Worm (Caenorhabditis elegans) whole organism, L1 larva: Measurements from ENCODE around the gene fum-1.

Source experiments
- F16B12.6 ChIP-seq: fragments of 150-350 bp; optimal IDR thresholded peaks from 2 replicates; lab custom pipeline; 2014; ENCODE audit warnings: missing biosample characterization, missing genetic modification characterization
- Y116A8C.19 ChIP-seq: sonication (generic microtip); optimal IDR thresholded peaks from 2 replicates; lab custom pipeline; 2016; ENCODE audit warnings: missing compliant biosample characterization, missing genetic modification characterization, borderline replicate concordance
- aha-1 ChIP-seq: fragments of 150-350 bp; optimal IDR thresholded peaks from 2 replicates; lab custom pipeline; 2014; ENCODE audit warnings: missing biosample characterization, missing genetic modification characterization
- alr-1 ChIP-seq: fragments of 200-800 bp; sonication (Bioruptor generic); optimal IDR thresholded peaks from 2 replicates; lab custom pipeline; 2018; ENCODE audit warnings: borderline replicate concordance, mild to moderate bottlenecking, missing genetic modification characterization, missing compliant biosample characterization
- ama-1 ChIP-seq: fragments of 150-350 bp; optimal IDR thresholded peaks from 2 replicates; lab custom pipeline; 2014
- blmp-1 ChIP-seq: fragments of 150-350 bp; optimal IDR thresholded peaks from 2 replicates; lab custom pipeline; 2014; ENCODE audit warnings: missing biosample characterization, missing genetic modification characterization
- ceh-8 ChIP-seq: fragments of 200-800 bp; sonication (Bioruptor generic); optimal IDR thresholded peaks from 2 replicates; lab custom pipeline; 2018; ENCODE audit warnings: mild to moderate bottlenecking, missing genetic modification characterization, moderate library complexity, missing compliant biosample characterization
- ceh-88 ChIP-seq: fragments of 200-800 bp; sonication (Bioruptor generic); IDR thresholded peaks from 2 replicates; pipeline ENCODE4 v1.3.6; 2022; ENCODE audit warnings: missing genetic modification characterization, missing compliant biosample characterization
- ces-1 ChIP-seq: fragments of 150-350 bp; optimal IDR thresholded peaks from 2 replicates; lab custom pipeline; 2014; ENCODE audit warnings: missing biosample characterization, missing genetic modification reagents, missing genetic modification characterization
- dpl-1 ChIP-seq, 3 experiments: fragments of 150-350 bp in 2 of 3; sonication (generic microtip) in 1 of 3; optimal IDR thresholded peaks; 2 replicates each; lab custom pipeline; 2014 to 2017; ENCODE audit warnings: missing biosample characterization in 3 of 3, missing genetic modification characterization in 3 of 3, missing genetic modification reagents in 3 of 3
- dsc-1 ChIP-seq: sonication (generic microtip); optimal IDR thresholded peaks from 2 replicates; lab custom pipeline; 2016; ENCODE audit warnings: mild to moderate bottlenecking, missing genetic modification characterization, missing compliant biosample characterization
- efl-1 ChIP-seq, 4 experiments: fragments of 150-350 bp; optimal IDR thresholded peaks in 3 of 4; peaks in 1 of 4; 1 replicate in 1 of 4; 2 replicates in 3 of 4; lab custom pipeline; 2014; ENCODE audit warnings: missing biosample characterization in 2 of 4, missing genetic modification characterization in 2 of 4, missing genetic modification reagents in 2 of 4
- egl-27 ChIP-seq, 2 experiments: fragments of 150-350 bp in 1 of 2; sonication (generic microtip); optimal IDR thresholded peaks; 3 replicates each; lab custom pipeline; 2017 to 2018; ENCODE audit warnings: missing biosample characterization in 2 of 2, missing genetic modification characterization in 2 of 2, missing genetic modification reagents in 2 of 2
- elt-3 ChIP-seq, 6 experiments: fragments of 150-350 bp in 1 of 6; sonication (generic microtip); optimal IDR thresholded peaks; 2 replicates each; lab custom pipeline; 2017 to 2018; ENCODE audit warnings: missing biosample characterization in 6 of 6, missing genetic modification characterization in 6 of 6, inconsistent platforms in 1 of 6
- fkh-10 ChIP-seq: sonication (generic microtip); optimal IDR thresholded peaks from 2 replicates; lab custom pipeline; 2017; ENCODE audit warnings: missing biosample characterization, missing genetic modification reagents, missing genetic modification characterization
- fkh-4 ChIP-seq: sonication (generic microtip); optimal IDR thresholded peaks from 2 replicates; lab custom pipeline; 2016; ENCODE audit warnings: missing compliant biosample characterization, missing genetic modification characterization, borderline replicate concordance
- fos-1 ChIP-seq: fragments of 150-350 bp; optimal IDR thresholded peaks from 2 replicates; lab custom pipeline; 2014; ENCODE audit warnings: missing biosample characterization, missing genetic modification characterization
- hlh-17 ChIP-seq: fragments of 200-800 bp; sonication (Bioruptor generic); optimal IDR thresholded peaks from 2 replicates; lab custom pipeline; 2018; ENCODE audit warnings: missing genetic modification characterization, mild to moderate bottlenecking, missing compliant biosample characterization, moderate library complexity, borderline replicate concordance
- hpl-2 ChIP-seq: fragments of 150-350 bp; optimal IDR thresholded peaks from 2 replicates; lab custom pipeline; 2014; ENCODE audit warnings: missing biosample characterization, missing genetic modification reagents, missing genetic modification characterization
- irx-1 ChIP-seq: sonication (generic microtip); optimal IDR thresholded peaks from 2 replicates; lab custom pipeline; 2016; ENCODE audit warnings: missing genetic modification characterization, missing compliant biosample characterization
- isw-1 ChIP-seq: fragments of 200-800 bp; sonication (Bioruptor generic); IDR thresholded peaks from 2 replicates; pipeline ENCODE4 v1.3.6; 2022; ENCODE audit warnings: missing genetic modification characterization, missing compliant biosample characterization
- jun-1 ChIP-seq: fragments of 150-350 bp; optimal IDR thresholded peaks from 2 replicates; lab custom pipeline; 2014; ENCODE audit warnings: missing biosample characterization, missing genetic modification reagents, missing genetic modification characterization
- lin-13 ChIP-seq: fragments of 150-350 bp; optimal IDR thresholded peaks from 2 replicates; lab custom pipeline; 2014; ENCODE audit warnings: missing biosample characterization, missing genetic modification reagents, missing genetic modification characterization
- lin-14 ChIP-seq: fragments of 200-800 bp; sonication (Bioruptor generic); optimal IDR thresholded peaks from 2 replicates; lab custom pipeline; 2018; ENCODE audit warnings: mild to moderate bottlenecking, missing genetic modification characterization, moderate library complexity, missing compliant biosample characterization
- lin-15B ChIP-seq: fragments of 150-350 bp; sonication (generic microtip); optimal IDR thresholded peaks from 3 replicates; lab custom pipeline; 2014; ENCODE audit warnings: missing biosample characterization, missing genetic modification characterization
- lin-35 ChIP-seq, 2 experiments: fragments of 150-350 bp; optimal IDR thresholded peaks; 2 replicates each; lab custom pipeline; 2014; ENCODE audit warnings: missing biosample characterization in 2 of 2, missing genetic modification characterization in 2 of 2, missing genetic modification reagents in 2 of 2
- lir-3 ChIP-seq: sonication (generic microtip); optimal IDR thresholded peaks from 2 replicates; lab custom pipeline; 2016; ENCODE audit warnings: mild to moderate bottlenecking, missing genetic modification characterization, moderate library complexity, missing compliant biosample characterization; ENCODE audit not compliant: poor library complexity
- mef-2 ChIP-seq: fragments of 150-350 bp; optimal IDR thresholded peaks from 2 replicates; lab custom pipeline; 2014; ENCODE audit warnings: missing biosample characterization, missing genetic modification characterization
- mep-1 ChIP-seq: fragments of 150-350 bp; optimal IDR thresholded peaks from 2 replicates; lab custom pipeline; 2014; ENCODE audit warnings: missing biosample characterization, missing genetic modification characterization
- nhr-11 ChIP-seq: fragments of 150-350 bp; optimal IDR thresholded peaks from 2 replicates; lab custom pipeline; 2014; ENCODE audit warnings: missing biosample characterization, missing genetic modification characterization
- nhr-19 ChIP-seq: fragments of 200-800 bp; sonication (Bioruptor generic); conservative IDR thresholded peaks from 2 replicates; pipeline ENCODE4 v1.3.6; 2022; ENCODE audit warnings: missing genetic modification characterization, missing compliant biosample characterization
- nhr-47 ChIP-seq: sonication (generic microtip); optimal IDR thresholded peaks from 2 replicates; lab custom pipeline; 2016; ENCODE audit warnings: mild to moderate bottlenecking, missing genetic modification characterization, moderate library complexity, missing compliant biosample characterization
- nhr-71 ChIP-seq: sonication (generic microtip); optimal IDR thresholded peaks from 2 replicates; lab custom pipeline; 2016; ENCODE audit warnings: mild to moderate bottlenecking, missing genetic modification characterization, moderate library complexity, missing compliant biosample characterization
- nhr-84 ChIP-seq: sonication (generic microtip); optimal IDR thresholded peaks from 2 replicates; lab custom pipeline; 2017; ENCODE audit warnings: missing biosample characterization, missing genetic modification characterization
- nhr-85 ChIP-seq: sonication (generic microtip); peaks from one replicate; lab custom pipeline; 2016; ENCODE audit warnings: missing genetic modification characterization, inconsistent platforms, missing compliant biosample characterization
- pag-3 ChIP-seq: sonication (generic microtip); optimal IDR thresholded peaks from 2 replicates; lab custom pipeline; 2017; ENCODE audit warnings: missing genetic modification characterization, mild to moderate bottlenecking, missing compliant biosample characterization, antibody characterized with exemption, borderline replicate concordance; ENCODE audit not compliant: insufficient read depth
- skn-1 ChIP-seq: fragments of 150-350 bp; optimal IDR thresholded peaks from 2 replicates; lab custom pipeline; 2014; ENCODE audit warnings: missing biosample characterization, missing genetic modification characterization
- snu-23 ChIP-seq: sonication (generic microtip); optimal IDR thresholded peaks from 2 replicates; lab custom pipeline; 2016; ENCODE audit warnings: missing genetic modification characterization, missing compliant biosample characterization
- sptf-1 ChIP-seq: fragments of 150-350 bp; optimal IDR thresholded peaks from 2 replicates; lab custom pipeline; 2014; ENCODE audit warnings: missing biosample characterization, missing genetic modification characterization
- sup-37 ChIP-seq: fragments of 200-800 bp; sonication (Bioruptor generic); optimal IDR thresholded peaks from 2 replicates; lab custom pipeline; 2018; ENCODE audit warnings: mild to moderate bottlenecking, missing genetic modification characterization, missing compliant biosample characterization
- unc-130 ChIP-seq: fragments of 150-350 bp; optimal IDR thresholded peaks from 2 replicates; lab custom pipeline; 2017; ENCODE audit warnings: missing biosample characterization, missing genetic modification characterization, inconsistent platforms
- unc-86 ChIP-seq: sonication (generic microtip); optimal IDR thresholded peaks from 2 replicates; lab custom pipeline; 2016; ENCODE audit warnings: missing genetic modification characterization, missing compliant biosample characterization
- zag-1 ChIP-seq: fragments of 150-350 bp; optimal IDR thresholded peaks from 2 replicates; lab custom pipeline; 2014; ENCODE audit warnings: missing biosample characterization, missing genetic modification characterization

The fum-1 gene

DNA sequence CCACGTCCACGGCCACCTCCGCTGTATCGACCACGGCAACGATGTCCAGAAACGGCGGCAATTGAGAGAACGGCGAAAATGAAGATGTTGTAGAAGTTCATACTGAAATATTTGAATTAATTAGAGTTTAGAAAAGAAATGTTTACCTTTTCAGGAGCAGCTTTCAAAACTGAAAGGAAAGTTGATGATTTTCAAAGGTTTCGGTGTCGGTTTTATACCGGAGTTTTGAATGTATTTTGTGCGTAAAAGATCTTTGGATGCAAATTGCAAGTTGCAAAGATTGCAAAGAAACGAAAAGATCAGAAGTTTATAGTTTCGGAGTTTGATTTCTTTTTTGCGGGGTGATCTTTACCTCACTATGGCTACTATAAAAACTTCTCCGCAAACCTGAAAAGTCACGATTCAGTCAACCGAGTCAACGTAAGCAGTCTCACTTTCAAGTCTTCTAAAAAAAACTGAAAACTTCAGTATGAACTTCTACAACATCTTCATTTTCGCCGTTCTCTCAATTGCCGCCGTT, 6.5 kb upstream of the fum-1 start, which contains the start of the genes fipr-19 and fipr-18:
Gene fipr-19 (minus strand): TSS at position 101 of the 520 bp plus-strand sequence.
Gene fipr-18 (plus strand): TSS at position 470 of the 520 bp plus-strand sequence.
- TF ChIP-seq fkh-4 (tag; lab: Kevin White, UChicago) (no peak), pag-3 (tag; lab: Kevin White, UChicago) (no peak), ceh-8 (GFP tag; lab: Kevin White, UChicago) (no peak), irx-1 (tag; lab: Kevin White, UChicago) (no peak), hlh-17 (no peak), mef-2 (no peak), unc-86 (tag; lab: Kevin White, UChicago) (no peak), nhr-84 (tag; lab: Kevin White, UChicago) (no peak), nhr-71 (tag; lab: Kevin White, UChicago) (no peak), nhr-47 (tag; lab: Kevin White, UChicago) (no peak)

DNA sequence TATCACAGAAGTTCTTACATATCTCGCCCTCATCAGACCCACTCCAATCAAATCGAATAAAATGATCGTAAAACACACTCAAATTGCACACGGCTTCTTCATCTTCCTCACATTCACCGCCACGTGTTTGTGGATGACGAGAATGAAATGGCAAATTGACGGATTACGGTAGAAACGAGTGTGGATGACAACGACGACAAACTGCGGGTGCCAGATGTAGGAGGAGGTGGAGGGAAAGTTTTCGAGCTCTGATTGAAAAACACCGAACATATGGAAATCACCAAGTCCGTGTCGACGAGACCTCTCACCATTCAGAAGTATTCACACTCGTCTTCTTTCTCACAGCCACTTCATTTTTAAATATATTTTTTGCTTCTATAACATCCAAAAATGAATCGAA, 5.4 kb upstream of the fum-1 start, which contains the start of gene mls-1:
Gene mls-1 (plus strand): TSS at position 324 of the 400 bp plus-strand sequence.
- no peak for TF ChIP-seq lin-13 (GFP tag; lab: Kevin White, UChicago)
- peak; percentile 83 for TF ChIP-seq dsc-1 (tag; lab: Kevin White, UChicago)
- TF ChIP-seq, all 84 proteins: peak for 1

DNA sequence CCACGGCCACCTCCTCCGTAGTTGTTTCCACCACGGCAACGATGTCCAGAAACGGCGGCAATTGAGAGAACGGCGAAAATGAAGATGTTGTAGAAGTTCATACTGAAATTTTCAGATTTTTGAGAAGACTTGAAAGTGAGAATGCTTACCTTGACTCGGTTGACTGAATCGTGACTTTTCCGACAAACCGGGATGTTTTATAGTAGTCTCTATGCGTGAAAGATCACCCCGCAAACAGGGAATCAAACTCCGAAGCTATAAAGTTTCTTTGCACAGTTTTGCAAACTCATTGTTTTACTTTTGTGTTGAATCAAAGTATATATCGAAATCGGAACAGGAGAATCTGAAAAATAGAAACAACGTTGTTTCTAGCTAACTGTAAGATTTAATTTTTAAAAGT, 3.1 kb upstream of the fum-1 start, which contains the start of gene fipr-20:
Gene fipr-20 (minus strand): TSS at position 101 of the 400 bp plus-strand sequence.
- TF ChIP-seq isw-1 (GFP tag; lab: Robert Waterston, UW) (no peak), nhr-11 (tag; lab: Kevin White, UChicago) (no peak), ama-1 (no peak), fos-1 (tag; lab: Kevin White, UChicago) (no peak), irx-1 (tag; lab: Kevin White, UChicago) (no peak), F16B12.6 (tag; lab: Kevin White, UChicago) (no peak), lir-3 (tag; lab: Kevin White, UChicago) (no peak), hpl-2 (GFP tag; lab: Kevin White, UChicago) (no peak), jun-1 (tag; lab: Kevin White, UChicago) (no peak), lin-15B (no peak), zag-1 (tag; lab: Kevin White, UChicago) (no peak), unc-86 (tag; lab: Kevin White, UChicago) (no peak), nhr-47 (tag; lab: Kevin White, UChicago) (no peak), alr-1 (tag; lab: Kevin White, UChicago) (no peak), nhr-19 (GFP tag; lab: Robert Waterston, UW) (no peak), nhr-85 (no peak)

DNA sequence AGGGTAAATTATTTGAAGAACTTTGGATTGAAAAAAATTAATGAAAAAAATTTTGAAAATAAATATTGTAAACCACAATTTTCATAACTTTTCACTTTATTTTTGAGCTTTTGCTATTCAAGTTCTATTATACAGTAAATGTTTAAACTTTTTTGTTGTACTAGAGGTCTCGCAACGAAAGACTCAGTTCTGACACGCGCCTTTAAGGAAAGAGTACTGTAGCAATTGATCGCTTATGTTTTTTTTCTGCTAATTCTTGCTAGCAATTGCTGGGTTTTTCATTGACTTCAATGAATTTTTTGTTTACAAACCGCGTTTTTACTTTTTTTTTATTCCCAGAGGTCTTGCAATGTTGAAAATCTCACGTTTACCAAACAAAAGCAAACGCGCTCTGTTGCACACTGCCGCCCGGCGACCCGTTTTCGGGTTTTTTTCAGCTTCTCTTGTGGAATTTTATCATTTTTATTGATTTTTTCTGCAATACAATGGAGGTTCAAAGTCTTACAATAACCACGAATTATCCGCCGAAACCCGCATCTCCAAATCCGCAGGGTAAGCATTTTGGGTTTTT, 1.9 kb upstream of the fum-1 start, which contains the start of gene H14A12.3:
Gene H14A12.3 (plus strand): TSS at position 360 of the 571 bp plus-strand sequence.
- TF ChIP-seq sup-37 (GFP tag; lab: Kevin White, UChicago) (no peak), dpl-1 (GFP tag; optimal IDR thresholded peaks at IDR 0.05; lab: Kevin White, UChicago) (peak in 2 of 3 experiments; percentile 3 to 28), irx-1 (tag; lab: Kevin White, UChicago) (no peak), lin-14 (GFP tag; lab: Kevin White, UChicago) (no peak), mef-2 (no peak), fkh-4 (tag; lab: Kevin White, UChicago) (no peak), ceh-88 (GFP tag; lab: Robert Waterston, UW) (no peak), skn-1 (tag; lab: Kevin White, UChicago) (peak; percentile 28), egl-27 (tag; optimal IDR thresholded peaks at IDR 0.05; lab: Kevin White, UChicago) (no peak), blmp-1 (peak; percentile 44), isw-1 (GFP tag; lab: Robert Waterston, UW) (no peak), nhr-47 (tag; lab: Kevin White, UChicago) (no peak), aha-1 (tag; lab: Kevin White, UChicago) (no peak), snu-23 (peak; percentile 9), elt-3 (tag; optimal IDR thresholded peaks at IDR 0.05; lab: Kevin White, UChicago) (no peak), jun-1 (tag; lab: Kevin White, UChicago) (no peak), lin-13 (GFP tag; lab: Kevin White, UChicago) (no peak), lin-35 (GFP tag; optimal IDR thresholded peaks at IDR 0.05; lab: Kevin White, UChicago) (peak in 1 of 2 experiments; percentile 37), F16B12.6 (tag; lab: Kevin White, UChicago) (no peak), Y116A8C.19 (tag; lab: Kevin White, UChicago) (no peak), mep-1 (peak; percentile 30), ces-1 (GFP tag; lab: Kevin White, UChicago) (no peak), unc-130 (tag; lab: Kevin White, UChicago) (no peak), sptf-1 (tag; lab: Kevin White, UChicago) (no peak), efl-1 (optimal IDR thresholded peaks at IDR 0.05; lab: Kevin White, UChicago) (peak; percentile 24 to 29), efl-1 (GFP tag; optimal IDR thresholded peaks at IDR 0.05 in 1 of 2; lab: Kevin White, UChicago) (peak in 1 of 2 experiments; percentile 14), fkh-10 (no peak)
